Fruit fly (Drosophila melanogaster): Measurements from ENCODE around the gene Pdf.
A peak's percentile ranks its signal among the peaks of the same experiment; 100 is the strongest.

The Pdf gene

DNA sequence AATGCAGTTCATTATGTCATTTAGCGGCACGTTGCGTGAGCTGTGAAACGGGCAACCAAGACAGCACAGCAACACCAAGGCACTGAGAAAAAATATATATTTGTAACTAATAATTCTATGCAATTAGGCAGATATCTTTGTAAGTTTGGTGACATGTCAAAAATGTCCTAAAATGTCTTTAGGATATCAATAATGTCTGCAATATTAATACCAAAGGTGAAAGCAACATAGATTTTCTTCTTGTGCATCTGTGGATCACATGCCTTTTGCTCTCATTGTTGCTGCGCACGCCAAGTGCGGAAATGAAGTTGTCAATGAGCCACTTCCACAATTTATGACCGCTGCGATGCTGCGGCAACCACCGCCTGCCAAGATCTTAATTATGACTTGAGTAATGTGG is 33.5 kb upstream of the Pdf start:
- peak; percentile 77 for TF ChIP-seq Drgx (GFP tag; IDR thresholded peaks at IDR 0.05)
- TF ChIP-seq CG7963 (GFP tag; IDR thresholded peaks at IDR 0.05; ENCODE audit: partially characterized antibody) = no peak
- TF ChIP-seq HmgZ (tag; optimal IDR thresholded peaks at IDR 0.05) = no peak
- no peak for TF ChIP-seq lola (GFP tag; optimal IDR thresholded peaks at IDR 0.05)
- TF ChIP-seq zfh1 (GFP tag; IDR thresholded peaks at IDR 0.05) = 0 out of 3 replicates have a peak, but pooled peaks have one; percentile 14
- TF ChIP-seq Ets65A (GFP tag) = peak; percentile 11
- TF ChIP-seq sens (GFP tag) = peak; percentile 63
- peak in 1 of 2 experiments; percentile 22 for TF ChIP-seq bsh (GFP tag; optimal IDR thresholded peaks at IDR 0.05)
- TF ChIP-seq nom (GFP tag; optimal IDR thresholded peaks at IDR 0.05) = peak; percentile 66
- TF ChIP-seq ftz-f1 (GFP tag; optimal IDR thresholded peaks at IDR 0.05) = no peak
- TF ChIP-seq Hr51 (GFP tag; optimal IDR thresholded peaks at IDR 0.05) = no peak

DNA sequence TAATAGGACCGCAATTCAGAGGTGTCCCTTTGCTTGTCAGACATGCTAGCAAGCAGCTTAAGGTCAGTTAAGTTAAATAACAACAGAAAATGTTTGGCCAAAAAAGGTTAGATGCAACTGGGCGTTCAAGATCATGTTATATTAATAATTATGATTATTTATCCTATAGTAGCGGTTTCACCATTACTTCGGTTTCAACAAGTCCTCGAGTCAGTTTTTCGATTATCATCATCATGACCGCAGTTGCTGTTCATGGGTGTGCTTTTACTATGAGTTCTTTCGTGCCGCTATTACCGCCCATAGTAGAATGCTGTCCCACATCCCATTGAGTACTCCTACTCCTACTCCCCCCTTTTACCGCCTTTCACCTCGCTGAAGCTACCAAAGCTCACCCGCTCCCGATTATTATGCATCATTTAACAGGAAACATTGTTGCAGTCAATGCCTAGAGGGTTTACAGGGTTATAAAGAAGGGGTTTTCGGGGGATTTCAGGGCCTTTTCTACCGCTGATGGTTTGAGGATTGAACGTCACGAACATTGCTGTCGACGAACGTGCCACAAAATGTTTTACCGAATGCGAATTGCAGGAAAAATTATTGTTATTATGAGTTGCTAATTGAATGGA is 29.4 kb upstream of the Pdf start:
- TF ChIP-seq nmo (GFP tag; optimal IDR thresholded peaks at IDR 0.05) = no peak
- peak; percentile 15 for TF ChIP-seq sens (GFP tag)
- peak; percentile 18 for TF ChIP-seq nom (GFP tag; optimal IDR thresholded peaks at IDR 0.05)

DNA sequence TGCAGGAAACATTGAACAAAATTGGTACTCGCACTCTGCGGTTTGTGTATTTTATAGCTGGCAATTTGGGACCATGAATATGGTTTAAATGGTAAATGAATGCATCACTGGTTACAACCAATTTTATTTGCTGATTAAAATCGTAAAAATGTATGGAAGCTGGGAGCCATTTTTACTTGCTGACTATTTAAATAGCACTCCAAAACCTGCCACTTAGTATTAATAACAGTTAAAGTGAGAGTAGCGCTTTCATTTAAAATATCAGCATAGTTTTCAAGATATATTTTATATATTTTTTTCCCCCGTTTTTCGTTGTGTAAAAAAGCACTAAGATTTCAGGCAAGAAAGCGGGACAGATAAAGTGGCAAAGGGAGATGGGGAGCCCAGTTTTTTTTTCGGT is 28.6 kb upstream of the Pdf start:
- TF ChIP-seq CG10543 (GFP tag; optimal IDR thresholded peaks at IDR 0.05) (no peak), kni (GFP tag; optimal IDR thresholded peaks at IDR 0.05) (no peak), salm (tag; optimal IDR thresholded peaks at IDR 0.05) (no peak), CG10209 (GFP tag; optimal IDR thresholded peaks at IDR 0.05) (no peak), NK7.1 (GFP tag; optimal IDR thresholded peaks at IDR 0.05) (no peak), bcd (GFP tag; optimal IDR thresholded peaks at IDR 0.05) (no peak), dati (GFP tag; IDR thresholded peaks at IDR 0.05) (no peak), CG6854 (GFP tag; optimal IDR thresholded peaks at IDR 0.05) (no peak)

DNA sequence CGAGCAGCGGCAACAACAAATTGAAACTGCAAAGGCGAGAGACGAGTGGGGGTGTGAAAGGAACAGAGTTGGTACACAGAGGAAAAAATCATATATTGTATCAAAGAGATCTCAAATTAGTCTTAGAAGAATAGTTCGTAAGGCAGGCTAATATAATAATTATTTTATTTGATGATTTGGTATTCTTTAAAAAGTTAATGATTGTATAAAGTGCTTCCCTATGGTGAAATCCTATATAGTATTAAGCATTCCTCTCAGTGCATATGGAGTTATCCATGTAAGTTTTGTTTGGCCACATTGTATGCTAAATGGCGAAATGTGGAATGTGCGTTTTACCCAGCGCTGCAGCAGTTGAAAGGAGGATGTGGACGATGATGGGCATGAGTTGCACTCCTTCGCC is 27.7 kb upstream of the Pdf start:
- no peak for TF ChIP-seq Hmr (GFP tag; optimal IDR thresholded peaks at IDR 0.05)
- TF ChIP-seq H15 (GFP tag; IDR thresholded peaks at IDR 0.05) = no peak
- no peak for TF ChIP-seq CG33213 (GFP tag; optimal IDR thresholded peaks at IDR 0.05)
- TF ChIP-seq jigr1 (GFP tag; IDR thresholded peaks at IDR 0.05) = no peak
- no peak for TF ChIP-seq CG10147 (GFP tag; optimal IDR thresholded peaks at IDR 0.05)
- TF ChIP-seq CG6654 (GFP tag; optimal IDR thresholded peaks at IDR 0.05) = no peak
- TF ChIP-seq CG7745 (tag; optimal IDR thresholded peaks at IDR 0.05) = no peak
- TF ChIP-seq B-H1 (GFP tag; IDR thresholded peaks at IDR 0.05) = no peak
- TF ChIP-seq BtbVII (GFP tag; optimal IDR thresholded peaks at IDR 0.05) = no peak
- no peak for TF ChIP-seq CG12942 (GFP tag; optimal IDR thresholded peaks at IDR 0.05)
- TF ChIP-seq gem (tag; optimal IDR thresholded peaks at IDR 0.05) = no peak
- no peak for TF ChIP-seq E2f2 (GFP tag; IDR thresholded peaks at IDR 0.05)
- TF ChIP-seq zf30C (GFP tag; optimal IDR thresholded peaks at IDR 0.05) = no peak
- no peak for TF ChIP-seq CG2712 (tag; optimal IDR thresholded peaks at IDR 0.05)
- TF ChIP-seq CG3065 (GFP tag; optimal IDR thresholded peaks at IDR 0.05) = no peak
- no peak for TF ChIP-seq Nf-YC (tag; optimal IDR thresholded peaks at IDR 0.05)
- TF ChIP-seq CG31441 (GFP tag; IDR thresholded peaks at IDR 0.05) = no peak
- no peak for TF ChIP-seq salm (tag; optimal IDR thresholded peaks at IDR 0.05)
- TF ChIP-seq CG8089 (GFP tag; optimal IDR thresholded peaks at IDR 0.05) = no peak
- TF ChIP-seq pan (optimal IDR thresholded peaks at IDR 0.05) = no peak
- no peak for TF ChIP-seq pan (GFP tag; optimal IDR thresholded peaks at IDR 0.05 in 1 of 2, IDR thresholded peaks at IDR 0.05 in 1 of 2)

Data from whole organism, embryonic.